Worm (Caenorhabditis elegans) whole organism, L1 larva: ENCODE data around the gene C31C9.9.

Experiments
- egl-27 ChIP-seq, 2 experiments: fragments of 150-350 bp in 1 of 2; sonication (generic microtip); optimal IDR thresholded peaks; 3 replicates each; lab custom pipeline; 2017 to 2018; ENCODE audit warnings: missing biosample characterization in 2 of 2, missing genetic modification characterization in 2 of 2, missing genetic modification reagents in 2 of 2
- elt-3 ChIP-seq, 6 experiments: fragments of 150-350 bp in 1 of 6; sonication (generic microtip); optimal IDR thresholded peaks; 2 replicates each; lab custom pipeline; 2017 to 2018; ENCODE audit warnings: missing biosample characterization in 6 of 6, missing genetic modification characterization in 6 of 6, inconsistent platforms in 1 of 6
- fos-1 ChIP-seq: fragments of 150-350 bp; optimal IDR thresholded peaks from 2 replicates; lab custom pipeline; 2014; ENCODE audit warnings: missing biosample characterization, missing genetic modification characterization
- hlh-4 ChIP-seq: sonication (generic microtip); optimal IDR thresholded peaks from 2 replicates; lab custom pipeline; 2016; ENCODE audit warnings: mild to moderate bottlenecking, missing genetic modification characterization, missing compliant biosample characterization
- hpl-2 ChIP-seq: fragments of 150-350 bp; optimal IDR thresholded peaks from 2 replicates; lab custom pipeline; 2014; ENCODE audit warnings: missing biosample characterization, missing genetic modification reagents, missing genetic modification characterization
- lin-15B ChIP-seq: fragments of 150-350 bp; sonication (generic microtip); optimal IDR thresholded peaks from 3 replicates; lab custom pipeline; 2014; ENCODE audit warnings: missing biosample characterization, missing genetic modification characterization
- lin-39 ChIP-seq: fragments of 150-350 bp; optimal IDR thresholded peaks from 2 replicates; lab custom pipeline; 2014; ENCODE audit warnings: missing biosample characterization, missing genetic modification reagents, missing genetic modification characterization
- pax-3 ChIP-seq: fragments of 200-800 bp; sonication (Bioruptor generic); optimal IDR thresholded peaks from 2 replicates; lab custom pipeline; 2018; ENCODE audit warnings: mild to moderate bottlenecking, missing genetic modification characterization, moderate library complexity, missing compliant biosample characterization
- snpc-4 ChIP-seq: fragments of 150-350 bp; optimal IDR thresholded peaks from 2 replicates; lab custom pipeline; 2014; ENCODE audit warnings: missing biosample characterization, missing genetic modification characterization
- sptf-1 ChIP-seq: fragments of 150-350 bp; optimal IDR thresholded peaks from 2 replicates; lab custom pipeline; 2014; ENCODE audit warnings: missing biosample characterization, missing genetic modification characterization
- unc-62 ChIP-seq: fragments of 150-350 bp; optimal IDR thresholded peaks from 2 replicates; lab custom pipeline; 2014; ENCODE audit warnings: missing biosample characterization, missing genetic modification reagents, missing genetic modification characterization
- unc-86 ChIP-seq: sonication (generic microtip); optimal IDR thresholded peaks from 2 replicates; lab custom pipeline; 2016; ENCODE audit warnings: missing genetic modification characterization, missing compliant biosample characterization
- xbp-1 ChIP-seq: sonication (generic microtip); optimal IDR thresholded peaks from 2 replicates; lab custom pipeline; 2016; ENCODE audit warnings: missing genetic modification characterization, missing compliant biosample characterization

ce11 chrII:13611186-13611585 lies 43.6 kb upstream of the C31C9.9 start, which contains the start of gene gst-24:
- TF ChIP-seq lin-39 (tag; lab: Kevin White, UChicago) (no peak), sptf-1 (tag; lab: Kevin White, UChicago) (no peak), lin-15B (no peak), hpl-2 (GFP tag; lab: Kevin White, UChicago) (no peak), unc-62 (no peak), pax-3 (tag; lab: Kevin White, UChicago) (no peak), hlh-4 (no peak), unc-86 (tag; lab: Kevin White, UChicago) (no peak), elt-3 (tag; optimal IDR thresholded peaks at IDR 0.05; lab: Kevin White, UChicago) (no peak), fos-1 (tag; lab: Kevin White, UChicago) (no peak), snpc-4 (no peak), egl-27 (tag; optimal IDR thresholded peaks at IDR 0.05; lab: Kevin White, UChicago) (no peak), xbp-1 (tag; lab: Kevin White, UChicago) (no peak)
